Worm (Caenorhabditis elegans): ENCODE measurements around the gene ZC196.5.

DNA sequence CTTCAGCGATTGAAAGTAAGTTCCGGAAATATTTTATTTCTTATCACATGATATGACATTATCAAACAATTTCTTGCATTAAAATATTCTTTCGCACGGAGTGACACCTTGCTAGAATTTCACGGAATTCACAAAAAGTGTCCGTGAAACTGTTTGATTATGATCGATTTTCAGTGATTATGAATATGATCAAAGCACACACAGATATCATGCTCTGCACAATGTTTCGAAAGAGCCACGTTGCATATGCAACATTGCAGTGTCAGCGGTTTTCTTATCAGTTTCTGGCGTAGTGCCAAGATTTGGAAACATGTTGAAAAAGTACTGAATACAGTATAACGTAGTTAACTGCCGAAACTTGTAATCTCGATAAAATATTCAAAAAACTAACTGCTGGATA is 40.0 kb downstream of the ZC196.5 start:
- TF ChIP-seq tbx-2 (tag; optimal IDR thresholded peaks at IDR 0.05), result no peak
- no peak for TF ChIP-seq pha-4 (tag; optimal IDR thresholded peaks at IDR 0.05)
- TF ChIP-seq eyg-1 (tag; optimal IDR thresholded peaks at IDR 0.05), result no peak
